Worm (Caenorhabditis elegans): Measurements from ENCODE around the gene C11G10.1.

DNA sequence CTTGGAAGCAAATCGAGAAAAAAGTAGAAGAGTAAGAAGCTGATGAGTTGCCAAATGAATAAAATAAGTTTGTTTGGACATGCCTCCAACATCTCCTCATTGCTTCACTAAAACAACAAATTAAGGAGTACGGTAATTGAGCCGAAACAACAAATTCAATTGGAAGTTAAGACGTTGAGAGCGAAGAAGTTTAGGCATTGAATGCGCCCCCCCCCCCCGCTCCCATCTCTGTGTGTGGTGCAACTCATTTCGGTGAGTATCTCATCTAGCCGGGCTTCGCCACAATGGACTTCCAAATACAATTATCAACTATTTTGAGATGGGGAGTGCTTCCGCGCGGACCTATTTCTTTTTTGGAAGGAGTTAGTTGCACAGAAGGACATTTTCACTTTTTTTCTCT lies 3.5 kb downstream of the C11G10.1 start:
- no peak for TF ChIP-seq C08G9.2 (tag; optimal IDR thresholded peaks at IDR 0.05)
- TF ChIP-seq hlh-8 (tag; optimal IDR thresholded peaks at IDR 0.05): no peak
- peak; percentile 94 for TF ChIP-seq unc-42 (tag; optimal IDR thresholded peaks at IDR 0.05)
